Worm (Caenorhabditis elegans) whole organism, young adult: Measurements from ENCODE around the gene fut-1.

Experiments used
- B0035.1 ChIP-seq: sonication (generic microtip); optimal IDR thresholded peaks from 2 replicates; lab custom pipeline; 2016; ENCODE audit warnings: missing genetic modification characterization, mild to moderate bottlenecking, missing compliant biosample characterization, missing genotype, missing genetic modification reagents
- F10E7.11 ChIP-seq: sonication (generic microtip); optimal IDR thresholded peaks from 2 replicates; lab custom pipeline; 2017; ENCODE audit warnings: mild to moderate bottlenecking, missing genetic modification characterization, moderate library complexity, missing compliant biosample characterization
- F37B4.10 ChIP-seq: fragments of 200-800 bp; sonication (Bioruptor generic); IDR thresholded peaks from 2 replicates; pipeline ENCODE4 v1.3.6; 2022; ENCODE audit warnings: missing genetic modification characterization, missing compliant biosample characterization
- F55B11.4 ChIP-seq: sonication (generic microtip); optimal IDR thresholded peaks from 2 replicates; lab custom pipeline; 2016; ENCODE audit warnings: missing compliant biosample characterization, missing genetic modification characterization, borderline replicate concordance; ENCODE audit not compliant: insufficient read depth
- K12H6.12 ChIP-seq: fragments of 200-800 bp; sonication (Bioruptor generic); optimal IDR thresholded peaks from 2 replicates; lab custom pipeline; 2018; ENCODE audit warnings: mild to moderate bottlenecking, missing genetic modification characterization, missing compliant biosample characterization
- Y53F4B.3 ChIP-seq: fragments of 200-800 bp; sonication (Bioruptor generic); IDR thresholded peaks from 2 replicates; pipeline ENCODE4 v1.3.6; 2022; ENCODE audit warnings: missing genetic modification reagents, missing genetic modification characterization, missing compliant biosample characterization
- Y79H2A.3 ChIP-seq: fragments of 200-800 bp; sonication (Bioruptor generic); conservative IDR thresholded peaks from 2 replicates; pipeline ENCODE4 v1.3.6; 2022; ENCODE audit warnings: missing genetic modification reagents, missing genetic modification characterization, missing compliant biosample characterization
- Y95B8A.8 ChIP-seq: fragments of 200-800 bp; sonication (Bioruptor generic); IDR thresholded peaks from 2 replicates; pipeline ENCODE4 v1.3.6; 2022; ENCODE audit warnings: missing genetic modification reagents, missing genetic modification characterization, missing compliant biosample characterization
- ZK185.1 ChIP-seq: sonication (generic microtip); optimal IDR thresholded peaks from 2 replicates; lab custom pipeline; 2016; ENCODE audit warnings: mild to moderate bottlenecking, missing genetic modification characterization, missing compliant biosample characterization; ENCODE audit not compliant: poor library complexity, severe bottlenecking
- atf-7 ChIP-seq: sonication (generic microtip); optimal IDR thresholded peaks from 2 replicates; lab custom pipeline; 2017; ENCODE audit warnings: mild to moderate bottlenecking, missing genetic modification characterization, missing compliant biosample characterization
- athp-1 ChIP-seq: sonication (generic microtip); optimal IDR thresholded peaks from 2 replicates; lab custom pipeline; 2017; ENCODE audit warnings: mild to moderate bottlenecking, missing genetic modification characterization, missing compliant biosample characterization
- attf-6 ChIP-seq: fragments of 200-800 bp; sonication (Bioruptor generic); IDR thresholded peaks from 2 replicates; pipeline ENCODE4 v1.3.6; 2022; ENCODE audit warnings: missing genetic modification reagents, missing genetic modification characterization, missing compliant biosample characterization
- bed-2 ChIP-seq: fragments of 200-800 bp; sonication (Bioruptor generic); IDR thresholded peaks from 2 replicates; pipeline ENCODE4 v1.3.6; 2022; ENCODE audit warnings: missing genetic modification reagents, missing genetic modification characterization, missing compliant biosample characterization
- ccch-3 ChIP-seq: fragments of 200-800 bp; sonication (Bioruptor generic); optimal IDR thresholded peaks from 2 replicates; lab custom pipeline; 2018; ENCODE audit warnings: mild to moderate bottlenecking, missing genetic modification characterization, missing compliant biosample characterization
- ceh-40 ChIP-seq: fragments of 200-800 bp; sonication (Bioruptor generic); IDR thresholded peaks from 2 replicates; pipeline ENCODE4 v1.3.6; 2022; ENCODE audit warnings: missing genetic modification characterization, missing compliant biosample characterization
- ceh-79 ChIP-seq: sonication (generic microtip); optimal IDR thresholded peaks from 2 replicates; lab custom pipeline; 2017; ENCODE audit warnings: mild to moderate bottlenecking, missing genetic modification characterization, missing compliant biosample characterization
- die-1 ChIP-seq: sonication (generic microtip); optimal IDR thresholded peaks from 2 replicates; lab custom pipeline; 2016; ENCODE audit warnings: missing genotype, mild to moderate bottlenecking, missing genetic modification characterization, missing compliant biosample characterization
- dpl-1 ChIP-seq: fragments of 150-350 bp; optimal IDR thresholded peaks from 2 replicates; lab custom pipeline; 2014; ENCODE audit warnings: missing biosample characterization, missing genetic modification reagents, missing genetic modification characterization
- efl-1 ChIP-seq: fragments of 150-350 bp; optimal IDR thresholded peaks from 2 replicates; lab custom pipeline; 2014; ENCODE audit warnings: missing biosample characterization, missing genetic modification reagents, missing genetic modification characterization
- egrh-3 ChIP-seq: fragments of 200-800 bp; sonication (Bioruptor generic); IDR thresholded peaks from 2 replicates; pipeline ENCODE4 v1.3.6; 2022; ENCODE audit warnings: missing genetic modification reagents, missing genetic modification characterization, missing compliant biosample characterization
- gei-17 ChIP-seq: fragments of 200-800 bp; sonication (Bioruptor generic); optimal IDR thresholded peaks from 2 replicates; lab custom pipeline; 2018; ENCODE audit warnings: mild to moderate bottlenecking, missing genetic modification characterization, missing compliant biosample characterization
- lag-1 ChIP-seq: fragments of 200-800 bp; sonication (Bioruptor generic); IDR thresholded peaks from 2 replicates; pipeline ENCODE4 v1.3.6; 2022; ENCODE audit warnings: missing genetic modification reagents, missing genetic modification characterization, missing compliant biosample characterization
- let-526 ChIP-seq: fragments of 200-800 bp; sonication (Bioruptor generic); IDR thresholded peaks from 2 replicates; pipeline ENCODE4 v1.3.6; 2022; ENCODE audit warnings: missing genetic modification reagents, missing genetic modification characterization, missing compliant biosample characterization
- lin-40 ChIP-seq: sonication (generic microtip); optimal IDR thresholded peaks from 2 replicates; lab custom pipeline; 2016; ENCODE audit warnings: missing genetic modification characterization, mild to moderate bottlenecking, missing compliant biosample characterization, missing genotype, missing genetic modification reagents
- mcd-1 ChIP-seq: fragments of 200-800 bp; sonication (Bioruptor generic); IDR thresholded peaks from 2 replicates; pipeline ENCODE4 v1.3.6; 2022; ENCODE audit warnings: missing genetic modification reagents, missing genetic modification characterization, missing compliant biosample characterization
- mel-28 ChIP-seq: sonication (generic microtip); optimal IDR thresholded peaks from 2 replicates; lab custom pipeline; 2016; ENCODE audit warnings: borderline replicate concordance, mild to moderate bottlenecking, missing genetic modification characterization, missing compliant biosample characterization
- mes-4 ChIP-seq: sonication (generic microtip); optimal IDR thresholded peaks from 2 replicates; lab custom pipeline; 2016; ENCODE audit warnings: missing genotype, missing genetic modification characterization, missing compliant biosample characterization
- pha-4 ChIP-seq: fragments of 150-350 bp; sonication (generic microtip); optimal IDR thresholded peaks from 2 replicates; lab custom pipeline; 2014; ENCODE audit warnings: missing biosample characterization, missing genetic modification reagents, missing genetic modification characterization
- rcor-1 ChIP-seq: fragments of 200-800 bp; sonication (Bioruptor generic); IDR thresholded peaks from 2 replicates; pipeline ENCODE4 v1.3.6; 2022; ENCODE audit warnings: missing genetic modification reagents, missing genetic modification characterization, missing compliant biosample characterization
- rec-8 ChIP-seq, 2 experiments: sonication (generic microtip); optimal IDR thresholded peaks; 2 replicates each; lab custom pipeline; 2016; ENCODE audit warnings: mild to moderate bottlenecking in 2 of 2, missing genetic modification characterization in 2 of 2, missing genetic modification reagents in 2 of 2, missing genotype in 2 of 2, missing biosample characterization in 1 of 2, missing compliant biosample characterization in 1 of 2, moderate library complexity in 1 of 2
- repo-1 ChIP-seq: sonication (generic microtip); optimal IDR thresholded peaks from 2 replicates; lab custom pipeline; 2017; ENCODE audit warnings: mild to moderate bottlenecking, missing genetic modification characterization, missing compliant biosample characterization
- rpc-1 ChIP-seq, 2 experiments: fragments of 150-350 bp in 1 of 2; sonication (generic microtip) in 1 of 2; optimal IDR thresholded peaks; 2 replicates each; lab custom pipeline; 2014 to 2018; ENCODE audit warnings: missing biosample characterization in 1 of 2, missing genetic modification characterization in 1 of 2, missing genetic modification reagents in 1 of 2, missing genotype in 1 of 2
- sea-2 ChIP-seq: fragments of 200-800 bp; sonication (Bioruptor generic); IDR thresholded peaks from 2 replicates; pipeline ENCODE4 v1.3.6; 2022; ENCODE audit warnings: missing genetic modification characterization, missing compliant biosample characterization
- snpc-3.4 ChIP-seq: sonication (generic microtip); optimal IDR thresholded peaks from 2 replicates; lab custom pipeline; 2017; ENCODE audit warnings: missing genetic modification characterization, mild to moderate bottlenecking, missing compliant biosample characterization, antibody characterized with exemption, moderate library complexity, missing genotype, missing genetic modification reagents
- snpc-4 ChIP-seq, 5 experiments: fragments of 150-350 bp in 1 of 5; sonication (generic microtip) in 4 of 5; optimal IDR thresholded peaks; 2 replicates each; lab custom pipeline; 2014 to 2018; ENCODE audit warnings: missing genetic modification characterization in 5 of 5, missing biosample characterization in 3 of 5, antibody characterized with exemption in 2 of 5, mild to moderate bottlenecking in 2 of 5, missing compliant biosample characterization in 2 of 5, missing genotype in 2 of 5, moderate library complexity in 2 of 5, missing genetic modification reagents in 1 of 5
- sptf-2 ChIP-seq: fragments of 200-800 bp; sonication (Bioruptor generic); optimal IDR thresholded peaks from 2 replicates; lab custom pipeline; 2018; ENCODE audit warnings: mild to moderate bottlenecking, missing genetic modification characterization, missing compliant biosample characterization
- tbp1 ChIP-seq: fragments of 200-800 bp; sonication (Bioruptor generic); optimal IDR thresholded peaks from 2 replicates; lab custom pipeline; 2018; ENCODE audit warnings: mild to moderate bottlenecking, missing genetic modification characterization, missing compliant biosample characterization
- unc-62 ChIP-seq: fragments of 150-350 bp; optimal IDR thresholded peaks from 2 replicates; lab custom pipeline; 2014; ENCODE audit warnings: missing biosample characterization, missing genetic modification reagents, missing genetic modification characterization
- xnd-1 ChIP-seq: sonication (generic microtip); optimal IDR thresholded peaks from 2 replicates; lab custom pipeline; 2016; ENCODE audit warnings: missing genotype, missing genetic modification reagents, missing genetic modification characterization, missing compliant biosample characterization
- ztf-22 ChIP-seq: fragments of 200-800 bp; sonication (Bioruptor generic); optimal IDR thresholded peaks from 2 replicates; lab custom pipeline; 2018; ENCODE audit warnings: mild to moderate bottlenecking, missing genetic modification characterization, moderate library complexity, missing compliant biosample characterization

The fut-1 gene

DNA sequence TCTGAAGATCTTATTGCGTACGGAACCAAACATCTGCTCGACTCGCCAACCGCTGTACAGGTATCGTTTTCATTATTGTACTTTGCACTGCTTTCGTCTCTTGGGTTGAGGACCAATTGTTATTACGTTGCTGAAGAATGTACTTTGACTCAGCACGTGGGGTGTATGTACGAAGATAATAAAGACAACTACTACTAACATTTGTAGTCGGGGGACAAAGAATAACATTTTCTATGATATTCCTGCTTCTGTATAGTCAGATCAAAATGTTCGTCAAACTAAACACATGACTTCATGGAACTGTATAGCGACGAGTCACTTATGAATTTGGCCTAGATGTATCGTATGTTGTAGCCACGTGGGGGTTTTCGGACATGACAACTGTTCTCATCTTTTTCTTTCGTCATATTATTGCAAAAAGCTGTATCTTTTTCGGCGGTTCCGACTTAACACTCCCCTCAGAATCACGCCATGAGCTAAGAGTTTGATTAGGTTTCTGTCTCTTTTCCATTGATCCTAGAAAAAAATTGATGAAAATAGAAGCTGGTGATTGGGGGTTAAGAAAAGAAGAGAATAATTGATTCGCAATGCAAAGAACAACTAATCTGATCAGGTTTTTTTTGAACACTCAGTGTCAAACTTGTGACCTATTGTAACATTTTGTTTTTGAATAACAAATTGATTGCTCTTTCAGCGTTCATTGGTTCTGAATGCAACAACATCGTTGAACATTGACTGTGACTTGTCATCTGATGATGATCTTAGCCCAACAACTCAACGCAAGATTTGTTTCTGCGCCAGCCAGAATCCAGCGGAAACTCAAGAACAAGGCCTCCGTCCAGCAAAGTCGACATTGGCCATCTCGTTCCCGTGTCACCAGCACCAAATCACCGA, 14.6 kb downstream of the fut-1 start (continued):
- no peak for TF ChIP-seq athp-1 (tag; lab: Kevin White, UChicago)
- 0 out of 2 replicates have a peak, but pooled peaks have one; percentile 23 for TF ChIP-seq sea-2 (GFP tag; lab: Robert Waterston, UW)
- TF ChIP-seq xnd-1 (tag; lab: Kevin White, UChicago) = no peak
- TF ChIP-seq lag-1 (GFP tag; lab: Robert Waterston, UW) = no peak
- no peak for TF ChIP-seq bed-2 (GFP tag; lab: Robert Waterston, UW)
- 0 out of 2 replicates have a peak, but pooled peaks have one; percentile 6 for TF ChIP-seq ceh-40 (GFP tag; lab: Robert Waterston, UW)
- no peak for TF ChIP-seq B0035.1 (tag; lab: Kevin White, UChicago)
- no peak for TF ChIP-seq mes-4 (tag; lab: Kevin White, UChicago)
- TF ChIP-seq ccch-3 (GFP tag; lab: Kevin White, UChicago) = no peak
- peak; percentile 44 for TF ChIP-seq ceh-79 (tag; lab: Kevin White, UChicago)
- peak; percentile 60 for TF ChIP-seq let-526
- peak; percentile 34; the same call in 1 of the 2 replicates for TF ChIP-seq rcor-1 (GFP tag; lab: Robert Waterston, UW)
- no peak for TF ChIP-seq unc-62 (GFP tag; lab: Kevin White, UChicago)
- TF ChIP-seq pha-4 (tag; lab: Kevin White, UChicago) = no peak
- TF ChIP-seq F37B4.10 (GFP tag; lab: Robert Waterston, UW) = no peak
- TF ChIP-seq ZK185.1 (tag; lab: Kevin White, UChicago) = peak; percentile 1
- TF ChIP-seq mcd-1 (GFP tag; lab: Robert Waterston, UW) = peak; percentile 41; the same call in 1 of the 2 replicates
- no peak for TF ChIP-seq rec-8 (tag; optimal IDR thresholded peaks at IDR 0.05; lab: Kevin White, UChicago)
- TF ChIP-seq K12H6.12 (tag; lab: Kevin White, UChicago) = peak; percentile 44
- TF ChIP-seq repo-1 = no peak
- no peak for TF ChIP-seq egrh-3 (GFP tag; lab: Robert Waterston, UW)
- TF ChIP-seq rpc-1 (optimal IDR thresholded peaks at IDR 0.05; lab: Kevin White, UChicago) = no peak
- TF ChIP-seq rpc-1 (tag; optimal IDR thresholded peaks at IDR 0.05; lab: Kevin White, UChicago) = no peak
- no peak for TF ChIP-seq lin-40 (tag; lab: Kevin White, UChicago)
- no peak for TF ChIP-seq attf-6 (GFP tag; lab: Robert Waterston, UW)
- TF ChIP-seq snpc-3.4 (tag; lab: Kevin White, UChicago) = no peak
- TF ChIP-seq die-1 (tag; lab: Kevin White, UChicago) = no peak
- TF ChIP-seq gei-17 = no peak
- TF ChIP-seq Y95B8A.8 = peak; percentile 56
- peak; percentile 34 for TF ChIP-seq atf-7 (tag; lab: Kevin White, UChicago)
- TF ChIP-seq efl-1 (GFP tag; lab: Kevin White, UChicago) = no peak
- TF ChIP-seq snpc-4 (GFP tag; optimal IDR thresholded peaks at IDR 0.05; lab: Kevin White, UChicago) = no peak
- TF ChIP-seq snpc-4 (tag; optimal IDR thresholded peaks at IDR 0.05; lab: Kevin White, UChicago) = peak in 1 of 4 experiments; percentile 41
- TF ChIP-seq Y79H2A.3 = no peak
- no peak for TF ChIP-seq mel-28
- no peak for TF ChIP-seq dpl-1 (GFP tag; lab: Kevin White, UChicago)
- TF ChIP-seq F10E7.11 (tag; lab: Kevin White, UChicago) = no peak
- TF ChIP-seq sptf-2 (GFP tag; lab: Kevin White, UChicago) = no peak
- no peak for TF ChIP-seq tbp1
- TF ChIP-seq ztf-22 = no peak
- TF ChIP-seq F55B11.4 (tag; lab: Kevin White, UChicago) = no peak
- TF ChIP-seq Y53F4B.3 (GFP tag; lab: Robert Waterston, UW) = no peak
- TF ChIP-seq, all 124 proteins: peak for 23
